Worm (Caenorhabditis elegans): ENCODE measurements around the gene mel-11.

The mel-11 gene

ce11 chrII:9362249-9362648 lies 3.9 kb downstream of the mel-11 start:
- TF ChIP-seq Y55F3AM.14 (GFP tag; optimal IDR thresholded peaks at IDR 0.05) (no peak), nhr-25 (tag; optimal IDR thresholded peaks at IDR 0.05) (no peak), ztf-1 (GFP tag; conservative IDR thresholded peaks at IDR 0.05) (no peak), skn-1 (tag; optimal IDR thresholded peaks at IDR 0.05) (no peak), nhr-23 (tag; optimal IDR thresholded peaks at IDR 0.05) (no peak), ceh-16 (tag; optimal IDR thresholded peaks at IDR 0.05) (no peak), snpc-4 (tag; optimal IDR thresholded peaks at IDR 0.05) (no peak), unc-39 (tag; optimal IDR thresholded peaks at IDR 0.05) (no peak), mdl-1 (tag; optimal IDR thresholded peaks at IDR 0.05) (no peak), elt-3 (tag; optimal IDR thresholded peaks at IDR 0.05) (no peak)

- no peak for TF ChIP-seq nhr-10 (tag; optimal IDR thresholded peaks at IDR 0.05)
- TF ChIP-seq ceh-82 (tag; optimal IDR thresholded peaks at IDR 0.05): no peak
- no peak for TF ChIP-seq ztf-4 (tag; optimal IDR thresholded peaks at IDR 0.05)
These were observed 11.1 kb downstream of the mel-11 start for ce11 chrII:9369394-9369793.

ce11 chrII:9372393-9372792 lies 14.1 kb downstream of the mel-11 start, which contains the start of gene C06C3.3:
Gene C06C3.3 (minus strand): TSS chrII:9372493.
- TF ChIP-seq ceh-16 (tag; optimal IDR thresholded peaks at IDR 0.05) (no peak), nhr-237 (tag; optimal IDR thresholded peaks at IDR 0.05) (no peak), egl-27 (tag; optimal IDR thresholded peaks at IDR 0.05) (no peak), mdl-1 (tag; optimal IDR thresholded peaks at IDR 0.05) (no peak), sem-4 (tag; optimal IDR thresholded peaks at IDR 0.05) (no peak), ztf-4 (tag; optimal IDR thresholded peaks at IDR 0.05) (no peak), ZK546.5 (tag; optimal IDR thresholded peaks at IDR 0.05) (no peak), nhr-12 (tag; optimal IDR thresholded peaks at IDR 0.05) (no peak), zag-1 (tag; optimal IDR thresholded peaks at IDR 0.05) (no peak), nhr-23 (tag; optimal IDR thresholded peaks at IDR 0.05) (no peak), blmp-1 (tag; optimal IDR thresholded peaks at IDR 0.05; ENCODE audit: insufficient read depth) (no peak), unc-62 (GFP tag; optimal IDR thresholded peaks at IDR 0.05) (no peak), ztf-1 (GFP tag; conservative IDR thresholded peaks at IDR 0.05) (no peak)

- no peak for TF ChIP-seq nhr-25 (tag; optimal IDR thresholded peaks at IDR 0.05)
- no peak for TF ChIP-seq sma-9 (GFP tag; optimal IDR thresholded peaks at IDR 0.05)
- no peak for TF ChIP-seq sma-9 (tag; optimal IDR thresholded peaks at IDR 0.05)
- no peak for TF ChIP-seq dmd-4 (tag; optimal IDR thresholded peaks at IDR 0.05)
- TF ChIP-seq unc-62 (GFP tag; optimal IDR thresholded peaks at IDR 0.05): no peak
- TF ChIP-seq ZK546.5 (tag; optimal IDR thresholded peaks at IDR 0.05): no peak
- TF ChIP-seq ama-1 (optimal IDR thresholded peaks at IDR 0.05): no peak
- TF ChIP-seq unc-55 (GFP tag; optimal IDR thresholded peaks at IDR 0.05): no peak
- no peak for TF ChIP-seq mab-5 (tag; optimal IDR thresholded peaks at IDR 0.05)
- no peak for TF ChIP-seq mdl-1 (tag; optimal IDR thresholded peaks at IDR 0.05)
- no peak for TF ChIP-seq lin-13 (GFP tag; optimal IDR thresholded peaks at IDR 0.05)
- no peak for TF ChIP-seq zag-1 (tag; optimal IDR thresholded peaks at IDR 0.05)
- no peak for TF ChIP-seq elt-1 (tag; optimal IDR thresholded peaks at IDR 0.05)
- TF ChIP-seq sma-3 (GFP tag; optimal IDR thresholded peaks at IDR 0.05): no peak
- no peak for TF ChIP-seq alr-1 (tag; optimal IDR thresholded peaks at IDR 0.05)
- no peak for TF ChIP-seq snpc-4 (tag; optimal IDR thresholded peaks at IDR 0.05)
- TF ChIP-seq ceh-82 (tag; optimal IDR thresholded peaks at IDR 0.05): no peak
- no peak for TF ChIP-seq nhr-129 (tag; optimal IDR thresholded peaks at IDR 0.05)
- no peak for TF ChIP-seq nhr-11 (tag; optimal IDR thresholded peaks at IDR 0.05)
- TF ChIP-seq ztf-11 (tag; optimal IDR thresholded peaks at IDR 0.05): no peak
These were observed 14.7 kb downstream of the mel-11 start, which contains the start of gene C06C3.4 for ce11 chrII:9372991-9373390. Gene C06C3.4 (plus strand): TSS chrII:9373291.

- no peak for TF ChIP-seq unc-62 (GFP tag; optimal IDR thresholded peaks at IDR 0.05)
- TF ChIP-seq fos-1 (tag; optimal IDR thresholded peaks at IDR 0.05): peak; percentile 24
These were observed 16.5 kb downstream of the mel-11 start, which contains the start of gene C06C3.12 for ce11 chrII:9374807-9375206. Gene C06C3.12 (plus strand): TSS chrII:9375107.

ce11 chrII:9377158-9377557 lies 18.8 kb downstream of the mel-11 start, which contains the start of gene C06C3.10:
Gene C06C3.10 (minus strand): TSS chrII:9377258.
- TF ChIP-seq nhr-23 (tag; optimal IDR thresholded peaks at IDR 0.05) (no peak), mab-5 (tag; optimal IDR thresholded peaks at IDR 0.05) (no peak), lsy-2 (tag; optimal IDR thresholded peaks at IDR 0.05) (no peak), nhr-77 (tag; optimal IDR thresholded peaks at IDR 0.05) (no peak)
